Worm (Caenorhabditis elegans): ENCODE measurements around the gene oac-11.

The oac-11 gene

ce11 chrII:3860826-3861225 is at the start of gene oac-11:
oac-11 (minus strand) TSS chrII:3860926.
- TF ChIP-seq him-1 (tag; optimal IDR thresholded peaks at IDR 0.05) (no peak), dao-5 (tag; optimal IDR thresholded peaks at IDR 0.05) (no peak), W03F9.2 (tag; optimal IDR thresholded peaks at IDR 0.05) (no peak)

ce11 chrII:3909301-3909700 is 48.6 kb upstream of the oac-11 start:
- TF ChIP-seq dao-5 (tag; optimal IDR thresholded peaks at IDR 0.05) (no peak), W03F9.2 (tag; optimal IDR thresholded peaks at IDR 0.05) (no peak), him-1 (tag; optimal IDR thresholded peaks at IDR 0.05) (no peak)

DNA sequence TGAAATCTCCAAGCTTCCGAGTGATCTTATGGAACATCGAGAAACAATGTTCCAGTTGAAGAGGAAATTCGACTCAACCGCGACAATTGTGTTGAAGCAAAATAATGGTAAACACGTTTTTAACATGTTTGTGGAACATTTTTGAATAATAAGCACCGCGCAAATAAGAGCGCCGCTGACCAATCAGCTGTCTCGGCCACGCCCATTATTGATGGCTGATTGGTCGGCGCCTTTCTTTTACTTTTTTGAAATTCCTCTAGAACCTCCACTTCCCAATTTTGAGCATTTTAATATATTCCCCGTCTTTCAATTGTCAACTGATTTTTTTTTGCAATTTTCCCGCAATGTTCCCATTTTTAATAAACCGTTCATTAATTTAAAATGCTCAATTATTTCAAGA is 47.4 kb upstream of the oac-11 start:
- TF ChIP-seq dao-5 (tag; optimal IDR thresholded peaks at IDR 0.05) (no peak), him-1 (tag; optimal IDR thresholded peaks at IDR 0.05) (no peak), W03F9.2 (tag; optimal IDR thresholded peaks at IDR 0.05) (no peak)

DNA sequence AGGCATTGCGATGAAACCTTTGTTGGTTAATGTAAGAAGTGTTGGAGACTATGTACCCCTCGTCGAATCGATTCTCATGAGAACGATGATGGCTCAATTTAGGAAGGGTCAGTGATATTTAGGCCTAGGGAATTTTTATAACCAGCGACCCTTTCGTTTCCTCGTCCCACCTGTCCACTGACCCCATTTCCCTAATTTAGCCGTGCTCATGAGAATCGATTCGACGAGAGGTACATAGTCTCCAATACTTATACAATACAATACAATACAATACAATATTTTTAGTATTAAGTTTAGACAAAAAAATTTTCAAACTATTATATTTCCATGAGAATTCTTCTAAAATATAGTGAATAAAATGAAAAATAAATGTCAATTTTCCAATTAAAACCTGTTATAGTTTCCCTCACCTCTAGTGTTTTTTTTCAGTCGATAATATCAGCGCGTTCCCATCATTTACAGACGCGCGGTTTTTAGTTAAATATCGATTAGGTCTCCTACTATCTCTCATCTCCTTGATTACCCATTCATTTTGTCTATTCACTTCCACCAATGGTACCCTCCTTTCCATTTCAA is 46.0 kb upstream of the oac-11 start, which contains the start of the genes F53C3.11 and fbxb-103:
F53C3.11 (minus strand) TSS at position 101 of the 576 bp plus-strand sequence.
fbxb-103 (plus strand) TSS at position 526 of the 576 bp plus-strand sequence.
- TF ChIP-seq him-1 (tag; optimal IDR thresholded peaks at IDR 0.05) (no peak), W03F9.2 (tag; optimal IDR thresholded peaks at IDR 0.05) (no peak), dao-5 (tag; optimal IDR thresholded peaks at IDR 0.05) (no peak)

- TF ChIP-seq dao-5 (tag; optimal IDR thresholded peaks at IDR 0.05), result no peak
- TF ChIP-seq him-1 (tag; optimal IDR thresholded peaks at IDR 0.05), result no peak
- no peak for TF ChIP-seq W03F9.2 (tag; optimal IDR thresholded peaks at IDR 0.05)
Observed at ce11 chrII:3902798-3903197, 42.1 kb upstream of the oac-11 start, which contains the start of gene F53C3.3. F53C3.3 (plus strand) TSS chrII:3902856.

ce11 chrII:3901108-3901507 is 40.4 kb upstream of the oac-11 start, which contains the start of gene F53C3.4:
F53C3.4 (plus strand) TSS chrII:3901408.
- TF ChIP-seq dao-5 (tag; optimal IDR thresholded peaks at IDR 0.05), result no peak
- TF ChIP-seq him-1 (tag; optimal IDR thresholded peaks at IDR 0.05), result no peak
- TF ChIP-seq W03F9.2 (tag; optimal IDR thresholded peaks at IDR 0.05), result no peak

- no peak for TF ChIP-seq him-1 (tag; optimal IDR thresholded peaks at IDR 0.05)
- TF ChIP-seq dao-5 (tag; optimal IDR thresholded peaks at IDR 0.05), result no peak
- no peak for TF ChIP-seq W03F9.2 (tag; optimal IDR thresholded peaks at IDR 0.05)
Observed at ce11 chrII:3897758-3898494, 37.2 kb upstream of the oac-11 start, which contains the start of gene F53C3.6. F53C3.6 (plus strand) TSS chrII:3898142.

DNA sequence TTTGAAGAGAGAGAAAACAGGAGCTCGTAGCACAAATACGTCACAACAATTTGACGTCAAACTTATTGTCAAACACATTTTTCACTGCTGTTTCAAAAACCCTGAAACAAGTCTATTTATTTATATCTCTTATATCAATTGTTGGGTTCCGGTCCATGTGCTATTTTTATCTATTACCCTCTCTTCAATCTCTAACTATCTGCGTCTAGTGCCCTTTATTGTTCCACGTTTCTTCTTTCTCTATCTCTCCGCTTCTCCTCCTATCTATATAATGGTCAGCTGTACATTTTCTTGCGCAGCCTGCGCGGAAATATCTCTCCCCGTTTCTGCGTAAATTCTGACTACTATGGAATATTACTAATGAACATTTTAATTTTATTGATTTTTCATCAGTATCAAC is 36.2 kb upstream of the oac-11 start:
- TF ChIP-seq dao-5 (tag; optimal IDR thresholded peaks at IDR 0.05) (no peak), him-1 (tag; optimal IDR thresholded peaks at IDR 0.05) (no peak), W03F9.2 (tag; optimal IDR thresholded peaks at IDR 0.05) (no peak)

DNA sequence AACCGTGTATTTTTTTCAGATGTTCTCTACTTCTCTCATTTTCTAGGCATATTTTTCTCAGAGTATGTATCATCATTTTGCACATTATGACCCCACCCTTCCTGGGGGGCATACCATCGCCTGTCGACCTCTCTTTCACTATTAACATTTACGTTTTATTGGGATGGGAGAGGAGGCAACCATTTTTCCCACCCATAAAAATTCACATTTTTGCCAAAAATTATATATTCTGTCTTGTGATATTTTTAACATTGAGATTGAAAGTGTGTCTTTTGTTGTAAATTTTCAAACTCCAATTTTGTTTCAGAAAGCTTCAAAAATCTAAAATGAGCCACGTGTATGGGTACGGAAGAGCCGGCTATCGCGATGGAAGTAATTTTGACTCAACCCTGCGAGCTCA is 34.0 kb upstream of the oac-11 start, which contains the start of gene F53C3.7:
F53C3.7 (plus strand) TSS at position 301 of the 400 bp plus-strand sequence.
- no peak for TF ChIP-seq W03F9.2 (tag; optimal IDR thresholded peaks at IDR 0.05)

DNA sequence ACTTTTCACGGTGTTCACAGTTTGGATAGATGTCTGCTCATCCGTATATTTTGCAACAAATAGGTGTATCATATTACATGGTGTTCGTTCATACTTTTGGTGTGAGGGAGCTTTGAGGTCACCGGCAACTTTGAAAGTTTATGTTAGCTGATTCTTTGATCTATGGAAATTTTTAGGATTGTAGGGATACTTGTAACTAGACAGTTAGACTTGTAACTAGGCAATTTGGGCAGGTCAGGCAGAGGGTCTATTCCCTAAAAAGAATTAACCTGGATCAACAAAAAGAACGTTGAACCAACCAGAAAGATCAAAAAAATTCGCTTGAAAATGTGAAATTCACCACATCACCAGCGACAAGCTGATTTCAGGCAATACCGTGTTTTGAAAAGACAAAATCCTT is 33.2 kb upstream of the oac-11 start:
- TF ChIP-seq dao-5 (tag; optimal IDR thresholded peaks at IDR 0.05) (no peak), him-1 (tag; optimal IDR thresholded peaks at IDR 0.05) (no peak), W03F9.2 (tag; optimal IDR thresholded peaks at IDR 0.05) (no peak)

DNA sequence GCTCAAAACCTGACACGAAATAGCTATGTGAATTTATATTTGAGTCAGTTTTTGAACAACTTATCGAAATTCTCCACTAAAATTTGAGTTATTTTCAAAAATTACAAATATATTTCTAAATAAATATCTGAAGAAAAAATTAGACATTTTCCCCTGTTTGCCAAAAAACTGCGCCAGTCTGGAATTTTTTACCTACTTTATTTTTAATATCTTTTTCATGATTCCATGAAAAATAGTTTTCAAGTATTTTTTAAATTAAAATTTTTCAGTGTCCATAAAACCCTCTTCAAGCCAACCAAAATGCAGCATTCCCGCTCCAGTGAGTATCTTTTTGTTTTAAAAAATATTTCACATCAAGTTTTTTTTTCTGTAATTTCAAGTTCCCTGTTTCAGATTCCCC is 30.4 kb upstream of the oac-11 start, which contains the start of gene F53C3.8:
F53C3.8 (plus strand) TSS at position 301 of the 400 bp plus-strand sequence.
- TF ChIP-seq him-1 (tag; optimal IDR thresholded peaks at IDR 0.05) (no peak), dao-5 (tag; optimal IDR thresholded peaks at IDR 0.05) (no peak), W03F9.2 (tag; optimal IDR thresholded peaks at IDR 0.05) (no peak)

ce11 chrII:3879945-3880344 is 19.2 kb upstream of the oac-11 start, which contains the start of gene nhr-166:
nhr-166 (plus strand) TSS chrII:3880245.
- TF ChIP-seq him-1 (tag; optimal IDR thresholded peaks at IDR 0.05) (no peak), W03F9.2 (tag; optimal IDR thresholded peaks at IDR 0.05) (no peak), dao-5 (tag; optimal IDR thresholded peaks at IDR 0.05) (no peak)

DNA sequence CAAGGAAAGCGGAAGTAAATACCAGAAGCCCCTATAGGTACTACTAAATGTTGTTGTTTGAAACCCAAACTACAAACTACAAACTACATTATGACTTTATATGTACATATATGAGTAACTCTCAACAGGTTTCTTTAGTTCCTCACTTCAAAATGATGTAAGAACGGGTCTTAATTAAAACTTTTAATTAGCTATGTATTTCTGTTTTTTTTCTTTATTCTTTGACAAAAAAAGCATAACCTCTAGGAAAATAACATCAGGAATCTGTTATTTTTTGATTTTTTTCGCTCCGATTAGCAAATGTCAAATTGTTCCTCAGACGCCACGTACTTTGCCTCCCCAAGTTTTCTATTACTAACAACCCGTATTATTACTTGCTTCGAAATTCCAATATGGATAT is 17.6 kb upstream of the oac-11 start, which contains the start of gene srh-250:
srh-250 (plus strand) TSS at position 301 of the 400 bp plus-strand sequence.
- TF ChIP-seq dao-5 (tag; optimal IDR thresholded peaks at IDR 0.05), result no peak
- TF ChIP-seq W03F9.2 (tag; optimal IDR thresholded peaks at IDR 0.05), result no peak
- no peak for TF ChIP-seq him-1 (tag; optimal IDR thresholded peaks at IDR 0.05)

- TF ChIP-seq W03F9.2 (tag; optimal IDR thresholded peaks at IDR 0.05) (no peak), him-1 (tag; optimal IDR thresholded peaks at IDR 0.05) (no peak), dao-5 (tag; optimal IDR thresholded peaks at IDR 0.05) (no peak)
Observed at ce11 chrII:3877874-3878273, 17.1 kb upstream of the oac-11 start, which contains the start of gene sdz-7. sdz-7 (minus strand) TSS chrII:3877974.
